Fruit fly (Drosophila melanogaster) whole organism, embryonic: ENCODE data around the gene CG1416.

ENCODE experiments used
- Atf3 ChIP-seq: fragments of 200-800 bp; sonication (Bioruptor generic); optimal IDR thresholded peaks from 3 replicates; lab custom pipeline; 2016; ENCODE audit warnings: missing biosample characterization, missing genetic modification characterization
- Blimp-1 ChIP-seq: fragments of 200-800 bp; sonication (Bioruptor generic); optimal IDR thresholded peaks from 3 replicates; lab custom pipeline; 2018; ENCODE audit warnings: missing biosample characterization, missing genetic modification characterization, mild to moderate bottlenecking, moderate library complexity, missing genetic modification reagents
- C15 ChIP-seq: fragments of 200-800 bp; sonication (Bioruptor generic); IDR thresholded peaks from 3 replicates; pipeline ENCODE4 v1.3.6; 2022; ENCODE audit warnings: missing biosample characterization, missing genetic modification characterization
- CG10565 ChIP-seq: fragments of 200-800 bp; sonication (Bioruptor generic); optimal IDR thresholded peaks from 3 replicates; lab custom pipeline; 2016; ENCODE audit warnings: missing biosample characterization, mild to moderate bottlenecking, missing genetic modification characterization
- CG12391 ChIP-seq: fragments of 200-800 bp; sonication (Bioruptor generic); optimal IDR thresholded peaks from 3 replicates; lab custom pipeline; 2018; ENCODE audit warnings: missing biosample characterization, mild to moderate bottlenecking, missing genetic modification characterization, moderate library complexity
- CG13296 ChIP-seq: fragments of 200-800 bp; sonication (Bioruptor generic); optimal IDR thresholded peaks from 3 replicates; lab custom pipeline; 2018; ENCODE audit warnings: missing biosample characterization, mild to moderate bottlenecking, missing genetic modification characterization
- CG15269 ChIP-seq: fragments of 200-800 bp; sonication (Bioruptor generic); optimal IDR thresholded peaks from 2 replicates; lab custom pipeline; 2018; ENCODE audit warnings: missing biosample characterization, mild to moderate bottlenecking, missing genetic modification characterization, moderate library complexity
- CG1602 ChIP-seq: fragments of 200-800 bp; sonication (Bioruptor generic); optimal IDR thresholded peaks from 3 replicates; lab custom pipeline; 2016; ENCODE audit warnings: missing biosample characterization, missing genetic modification characterization
- CG1647 ChIP-seq: fragments of 200-800 bp; sonication (Bioruptor generic); optimal IDR thresholded peaks from 3 replicates; lab custom pipeline; 2016; ENCODE audit warnings: missing biosample characterization, missing genetic modification characterization
- CG17612 ChIP-seq: fragments of 200-800 bp; sonication (Bioruptor generic); IDR thresholded peaks from 2 replicates; pipeline ENCODE4 v1.3.6; 2022; ENCODE audit warnings: missing biosample characterization, missing genetic modification characterization
- CG31224 ChIP-seq: fragments of 200-800 bp; sonication (Bioruptor generic); IDR thresholded peaks from 2 replicates; pipeline ENCODE4 v1.3.6; 2022; ENCODE audit warnings: missing biosample characterization, missing genetic modification characterization
- CG4328 ChIP-seq: fragments of 200-800 bp; sonication (Bioruptor generic); optimal IDR thresholded peaks from 3 replicates; lab custom pipeline; 2017; ENCODE audit warnings: missing biosample characterization, missing genetic modification reagents, missing genetic modification characterization
- CG6813 ChIP-seq: fragments of 200-800 bp; sonication (Bioruptor generic); optimal IDR thresholded peaks from 2 replicates; lab custom pipeline; 2017; ENCODE audit warnings: missing biosample characterization, missing genetic modification characterization, mild to moderate bottlenecking, moderate library complexity, missing genetic modification reagents
- CG7271 ChIP-seq: fragments of 200-800 bp; sonication (Bioruptor generic); optimal IDR thresholded peaks from 2 replicates; lab custom pipeline; 2018; ENCODE audit warnings: missing biosample characterization, mild to moderate bottlenecking, missing genetic modification characterization, moderate library complexity
- CG7987 ChIP-seq: fragments of 200-800 bp; sonication (Bioruptor generic); optimal IDR thresholded peaks from 2 replicates; lab custom pipeline; 2018; ENCODE audit warnings: missing biosample characterization, mild to moderate bottlenecking, missing genetic modification characterization, moderate library complexity
- CkIIα-i1 ChIP-seq: fragments of 200-800 bp; sonication (Bioruptor generic); IDR thresholded peaks from 2 replicates; pipeline ENCODE4 v1.3.6; 2022; ENCODE audit warnings: missing biosample characterization, missing genetic modification characterization
- Dek ChIP-seq: fragments of 200-800 bp; sonication (Bioruptor generic); optimal IDR thresholded peaks from 3 replicates; lab custom pipeline; 2019; ENCODE audit warnings: missing biosample characterization, mild to moderate bottlenecking, missing genetic modification characterization, moderate library complexity
- Doc3 ChIP-seq: fragments of 200-800 bp; sonication (Bioruptor generic); IDR thresholded peaks from 3 replicates; pipeline ENCODE4 v1.3.6; 2022; ENCODE audit warnings: missing biosample characterization, missing genetic modification characterization; ENCODE audit not compliant: partially characterized antibody
- ERR ChIP-seq: fragments of 200-800 bp; sonication (Bioruptor generic); optimal IDR thresholded peaks from 2 replicates; lab custom pipeline; 2016; ENCODE audit warnings: missing biosample characterization, missing genetic modification characterization
- Elba2 ChIP-seq: fragments of 200-800 bp; sonication (Bioruptor generic); optimal IDR thresholded peaks from 3 replicates; lab custom pipeline; 2016; ENCODE audit warnings: missing biosample characterization, missing genetic modification characterization
- Ets97D ChIP-seq: fragments of 200-800 bp; sonication (Bioruptor generic); optimal IDR thresholded peaks from 3 replicates; lab custom pipeline; 2016; ENCODE audit warnings: missing biosample characterization, missing genetic modification characterization
- HLH3B ChIP-seq: fragments of 200-800 bp; sonication (Bioruptor generic); IDR thresholded peaks from 2 replicates; pipeline ENCODE4 v1.3.6; 2022; ENCODE audit warnings: missing biosample characterization, missing genetic modification characterization
- HLHmδ ChIP-seq: fragments of 200-800 bp; sonication (Bioruptor generic); optimal IDR thresholded peaks from 2 replicates; lab custom pipeline; 2018; ENCODE audit warnings: missing biosample characterization, mild to moderate bottlenecking, missing genetic modification characterization, moderate library complexity
- Hr78 ChIP-seq, 2 experiments: fragments of 200-800 bp in 1 of 2; fragments of >200 bp in 1 of 2; sonication (Bioruptor generic) in 1 of 2; optimal IDR thresholded peaks; 2 replicates each; lab custom pipeline; 2017 to 2019; ENCODE audit warnings: missing biosample characterization in 2 of 2, missing genetic modification characterization in 2 of 2, mild to moderate bottlenecking in 1 of 2, moderate library complexity in 1 of 2
- Kr ChIP-seq: fragments of 200-800 bp; sonication (Bioruptor generic); optimal IDR thresholded peaks from 2 replicates; lab custom pipeline; 2017; ENCODE audit warnings: missing biosample characterization, mild to moderate bottlenecking, missing genetic modification characterization
- Lim3 ChIP-seq: fragments of 200-800 bp; sonication (Bioruptor generic); IDR thresholded peaks from 2 replicates; pipeline ENCODE4 v1.3.6; 2022; ENCODE audit warnings: missing biosample characterization, missing genetic modification characterization
- MESR4 ChIP-seq: fragments of 200-800 bp; sonication (Bioruptor generic); optimal IDR thresholded peaks from 2 replicates; lab custom pipeline; 2018; ENCODE audit warnings: missing biosample characterization, mild to moderate bottlenecking, missing genetic modification characterization, moderate library complexity
- Myb ChIP-seq: fragments of 200-800 bp; sonication (Bioruptor generic); optimal IDR thresholded peaks from 2 replicates; lab custom pipeline; 2016; ENCODE audit warnings: missing biosample characterization, missing genetic modification characterization
- Sox102F ChIP-seq: fragments of 200-800 bp; sonication (Bioruptor generic); optimal IDR thresholded peaks from 2 replicates; lab custom pipeline; 2018; ENCODE audit warnings: missing biosample characterization, mild to moderate bottlenecking, missing genetic modification characterization, moderate library complexity
- Xrp1 ChIP-seq: fragments of 200-800 bp; sonication (Bioruptor generic); IDR thresholded peaks from 2 replicates; pipeline ENCODE4 v1.3.6; 2022; ENCODE audit warnings: missing biosample characterization, missing genetic modification characterization
- bbx ChIP-seq: fragments of 200-800 bp; sonication (Bioruptor generic); IDR thresholded peaks from 2 replicates; pipeline ENCODE4 v1.3.6; 2022; ENCODE audit warnings: missing biosample characterization, missing genetic modification characterization; ENCODE audit not compliant: partially characterized antibody
- bcd ChIP-seq: fragments of 200-800 bp; sonication (Bioruptor generic); optimal IDR thresholded peaks from 2 replicates; lab custom pipeline; 2017; ENCODE audit warnings: missing biosample characterization, mild to moderate bottlenecking, missing genetic modification characterization
- dimm ChIP-seq: fragments of 200-800 bp; sonication (Bioruptor generic); IDR thresholded peaks from 2 replicates; pipeline ENCODE4 v1.3.6; 2022; ENCODE audit warnings: missing biosample characterization, missing genetic modification characterization
- esg ChIP-seq: fragments of 200-800 bp; sonication (Bioruptor generic); conservative IDR thresholded peaks from 2 replicates; pipeline ENCODE4 v1.3.6; 2022; ENCODE audit warnings: missing biosample characterization, missing genetic modification characterization
- fd3F ChIP-seq: fragments of 200-800 bp; sonication (Bioruptor generic); optimal IDR thresholded peaks from 2 replicates; lab custom pipeline; 2018; ENCODE audit warnings: missing biosample characterization, mild to moderate bottlenecking, missing genetic modification characterization, moderate library complexity
- gce ChIP-seq: fragments of 200-800 bp; sonication (Bioruptor generic); IDR thresholded peaks from 3 replicates; pipeline ENCODE4 v1.3.6; 2022; ENCODE audit warnings: missing biosample characterization, missing genetic modification characterization
- grn ChIP-seq: fragments of 200-800 bp; sonication (Bioruptor generic); optimal IDR thresholded peaks from 3 replicates; lab custom pipeline; 2017; ENCODE audit warnings: missing biosample characterization, missing genetic modification characterization
- ham ChIP-seq: fragments of 200-800 bp; sonication (Bioruptor generic); IDR thresholded peaks from 2 replicates; pipeline ENCODE4 v1.3.6; 2022; ENCODE audit warnings: missing biosample characterization, missing genetic modification characterization
- inv ChIP-seq: fragments of 200-800 bp; sonication (Bioruptor generic); IDR thresholded peaks from 2 replicates; pipeline ENCODE4 v1.3.6; 2022; ENCODE audit warnings: missing biosample characterization, missing genetic modification characterization; ENCODE audit not compliant: partially characterized antibody
- lilli ChIP-seq: fragments of 200-800 bp; sonication (Bioruptor generic); optimal IDR thresholded peaks from 3 replicates; lab custom pipeline; 2016; ENCODE audit warnings: missing biosample characterization, missing genetic modification characterization
- nau ChIP-seq: fragments of 200-800 bp; sonication (Bioruptor generic); optimal IDR thresholded peaks from 3 replicates; lab custom pipeline; 2017; ENCODE audit warnings: missing biosample characterization, mild to moderate bottlenecking, missing genetic modification characterization, missing genetic modification reagents
- org-1 ChIP-seq: fragments of 200-800 bp; sonication (Bioruptor generic); optimal IDR thresholded peaks from 2 replicates; lab custom pipeline; 2017; ENCODE audit warnings: missing biosample characterization, missing genetic modification characterization
- ranshi ChIP-seq: fragments of 200-800 bp; sonication (Bioruptor generic); IDR thresholded peaks from 2 replicates; pipeline ENCODE4 v1.3.6; 2022; ENCODE audit warnings: missing biosample characterization, missing genetic modification characterization
- ro ChIP-seq: fragments of 200-800 bp; sonication (Bioruptor generic); IDR thresholded peaks from 2 replicates; pipeline ENCODE4 v1.3.6; 2022; ENCODE audit warnings: missing biosample characterization, missing genetic modification characterization
- run ChIP-seq: fragments of 200-800 bp; sonication (Bioruptor generic); optimal IDR thresholded peaks from 3 replicates; lab custom pipeline; 2018; ENCODE audit warnings: missing biosample characterization, mild to moderate bottlenecking, missing genetic modification characterization
- seq ChIP-seq: fragments of 200-800 bp; sonication (Bioruptor generic); IDR thresholded peaks from 2 replicates; pipeline ENCODE4 v1.3.6; 2022; ENCODE audit warnings: missing biosample characterization, missing genetic modification characterization
- stwl ChIP-seq: fragments of 200-800 bp; sonication (Bioruptor generic); optimal IDR thresholded peaks from 3 replicates; lab custom pipeline; 2018; ENCODE audit warnings: missing biosample characterization, mild to moderate bottlenecking, missing genetic modification characterization, moderate library complexity
- tll ChIP-seq, 2 experiments: fragments of 200-800 bp in 1 of 2; fragments of >200 bp in 1 of 2; sonication (Bioruptor generic) in 1 of 2; optimal IDR thresholded peaks; 2 replicates each; lab custom pipeline; 2017 to 2019; ENCODE audit warnings: missing biosample characterization in 2 of 2, missing genetic modification characterization in 2 of 2, mild to moderate bottlenecking in 1 of 2, moderate library complexity in 1 of 2
- unc-4 ChIP-seq: fragments of 200-800 bp; sonication (Bioruptor generic); IDR thresholded peaks from 2 replicates; pipeline ENCODE4 v1.3.6; 2022; ENCODE audit warnings: missing biosample characterization, missing genetic modification characterization; ENCODE audit not compliant: partially characterized antibody
- vnd ChIP-seq: fragments of 200-800 bp; sonication (Bioruptor generic); IDR thresholded peaks from 3 replicates; pipeline ENCODE4 v1.3.6; 2022; ENCODE audit warnings: missing biosample characterization, missing genetic modification characterization; ENCODE audit not compliant: partially characterized antibody

CG1416 gene

DNA sequence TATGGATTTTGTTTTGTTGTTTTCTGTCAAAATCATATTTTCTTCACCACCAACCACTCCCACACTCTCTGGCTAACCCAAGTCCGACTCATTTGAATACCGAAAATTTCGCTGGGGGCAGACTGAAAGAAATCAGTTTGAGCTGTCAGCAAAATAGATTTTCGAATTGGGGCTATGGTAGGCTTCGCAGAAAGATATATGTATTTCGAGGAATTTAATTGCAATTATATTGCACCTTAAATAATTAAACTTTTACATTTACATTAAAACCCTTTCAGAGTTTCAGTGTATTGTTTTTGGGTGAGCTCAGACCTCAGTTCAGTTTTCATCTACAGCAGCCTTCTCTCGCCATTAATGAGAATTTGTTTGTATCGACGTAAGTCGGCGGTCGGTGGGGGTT lies 29.2 kb downstream of the CG1416 start (continued):
- no peak for TF ChIP-seq CG1647 (GFP tag; lab: Kevin White, UChicago)
- no peak for TF ChIP-seq MESR4 (GFP tag; lab: Kevin White, UChicago)
- TF ChIP-seq esg (GFP tag; lab: Robert Waterston, UW), result peak; percentile 56
- TF ChIP-seq HLH3B (GFP tag; lab: Robert Waterston, UW), result peak; percentile 67
- TF ChIP-seq CG7271, result no peak
- TF ChIP-seq CG7987 (GFP tag; lab: Kevin White, UChicago), result no peak
- peak; percentile 52 for TF ChIP-seq seq (GFP tag; lab: Robert Waterston, UW)
- peak; percentile 15 for TF ChIP-seq org-1 (GFP tag; lab: Kevin White, UChicago)
- TF ChIP-seq gce, result 0 out of 3 replicates have a peak, but pooled peaks have one; percentile 53
- no peak for TF ChIP-seq HLHmδ (GFP tag; lab: Kevin White, UChicago)
- peak; percentile 32 for TF ChIP-seq CG1602
- TF ChIP-seq tll (GFP tag; optimal IDR thresholded peaks at IDR 0.05; lab: Kevin White, UChicago), result no peak
- TF ChIP-seq CG13296 (GFP tag; lab: Kevin White, UChicago), result peak; percentile 47
- no peak for TF ChIP-seq fd3F
- no peak for TF ChIP-seq Ets97D (GFP tag; lab: Kevin White, UChicago)
- TF ChIP-seq CG15269 (tag; lab: Kevin White, UChicago), result peak; percentile 60
- peak; percentile 71; the same call in 1 of the 2 replicates for TF ChIP-seq Xrp1 (GFP tag; lab: Robert Waterston, UW)
- no peak for TF ChIP-seq unc-4 (GFP tag; lab: Robert Waterston, UW)
- TF ChIP-seq Sox102F (GFP tag; lab: Kevin White, UChicago), result peak; percentile 64
- TF ChIP-seq Atf3 (GFP tag; lab: Kevin White, UChicago), result peak; percentile 8
- TF ChIP-seq lilli (GFP tag; lab: Kevin White, UChicago), result peak; percentile 67
- TF ChIP-seq CG4328 (GFP tag; lab: Kevin White, UChicago), result no peak
- no peak for TF ChIP-seq ERR (GFP tag; lab: Kevin White, UChicago)
- no peak for TF ChIP-seq stwl (tag; lab: Kevin White, UChicago)
- no peak for TF ChIP-seq bbx (GFP tag; lab: Robert Waterston, UW)
- TF ChIP-seq CG10565, result no peak
- no peak for TF ChIP-seq inv
- no peak for TF ChIP-seq CG31224 (GFP tag; lab: Robert Waterston, UW)
- TF ChIP-seq Blimp-1, result peak; percentile 64
- TF ChIP-seq nau (GFP tag; lab: Kevin White, UChicago), result peak; percentile 41
- TF ChIP-seq Doc3 (GFP tag; lab: Robert Waterston, UW), result no peak
- TF ChIP-seq CG17612 (GFP tag; lab: Robert Waterston, UW), result no peak
- TF ChIP-seq vnd (GFP tag; lab: Robert Waterston, UW), result no peak
- no peak for TF ChIP-seq ro (GFP tag; lab: Robert Waterston, UW)
- TF ChIP-seq Dek (tag; lab: Kevin White, UChicago), result peak; percentile 21
- TF ChIP-seq C15 (GFP tag; lab: Robert Waterston, UW), result no peak
- TF ChIP-seq ranshi (GFP tag; lab: Robert Waterston, UW), result peak; percentile 21; the same call in 1 of the 2 replicates
- TF ChIP-seq Kr (GFP tag; lab: Kevin White, UChicago), result no peak
- TF ChIP-seq CkIIα-i1 (GFP tag; lab: Robert Waterston, UW), result no peak
- no peak for TF ChIP-seq grn (GFP tag; lab: Kevin White, UChicago)
- no peak for TF ChIP-seq Lim3
- TF ChIP-seq ham (GFP tag; lab: Robert Waterston, UW), result no peak
- peak; percentile 68 for TF ChIP-seq CG12391 (tag; lab: Kevin White, UChicago)
- no peak for TF ChIP-seq run
- TF ChIP-seq CG6813 (GFP tag; lab: Kevin White, UChicago), result peak; percentile 44
- TF ChIP-seq Hr78 (GFP tag; optimal IDR thresholded peaks at IDR 0.05; lab: Kevin White, UChicago), result no peak
- no peak for TF ChIP-seq Elba2
- TF ChIP-seq dimm (GFP tag; lab: Robert Waterston, UW), result no peak
- TF ChIP-seq bcd, result peak; percentile 54
- TF ChIP-seq Myb (GFP tag; lab: Kevin White, UChicago), result no peak
